Fruit fly (Drosophila melanogaster) whole organism, embryonic: ENCODE results near the gene CG44836.

Experiments used
- ATbp ChIP-seq: fragments of 200-800 bp; sonication (Bioruptor generic); optimal IDR thresholded peaks from 2 replicates; lab custom pipeline; 2017; ENCODE audit warnings: missing biosample characterization, mild to moderate bottlenecking, missing genetic modification characterization, missing genetic modification reagents
- Ada2b ChIP-seq: fragments of 200-800 bp; sonication (Bioruptor generic); IDR thresholded peaks from 2 replicates; pipeline ENCODE4 v1.3.6; 2022; ENCODE audit warnings: missing biosample characterization, missing genetic modification characterization
- Asciz ChIP-seq: fragments of 200-800 bp; sonication (Bioruptor generic); optimal IDR thresholded peaks from 2 replicates; lab custom pipeline; 2017; ENCODE audit warnings: missing biosample characterization, mild to moderate bottlenecking, missing genetic modification characterization, missing genetic modification reagents
- Blimp-1 ChIP-seq: fragments of 200-800 bp; sonication (Bioruptor generic); optimal IDR thresholded peaks from 3 replicates; lab custom pipeline; 2018; ENCODE audit warnings: missing biosample characterization, missing genetic modification characterization, mild to moderate bottlenecking, moderate library complexity, missing genetic modification reagents
- CG10979 ChIP-seq: fragments of 200-800 bp; sonication (Bioruptor generic); optimal IDR thresholded peaks from 2 replicates; lab custom pipeline; 2018; ENCODE audit warnings: missing biosample characterization, mild to moderate bottlenecking, missing genetic modification characterization, moderate library complexity
- CG11504 ChIP-seq: fragments of 200-800 bp; sonication (Bioruptor generic); optimal IDR thresholded peaks from 3 replicates; lab custom pipeline; 2019; ENCODE audit warnings: missing biosample characterization, mild to moderate bottlenecking, missing genetic modification characterization, moderate library complexity
- CG12155 ChIP-seq: fragments of 200-800 bp; sonication (Bioruptor generic); optimal IDR thresholded peaks from 3 replicates; lab custom pipeline; 2016; ENCODE audit warnings: missing biosample characterization, missing genetic modification characterization
- CG1529 ChIP-seq: fragments of 200-800 bp; sonication (Bioruptor generic); optimal IDR thresholded peaks from 3 replicates; lab custom pipeline; 2018; ENCODE audit warnings: missing biosample characterization, missing genetic modification characterization
- CG1603 ChIP-seq: fragments of 200-800 bp; sonication (Bioruptor generic); optimal IDR thresholded peaks from 2 replicates; lab custom pipeline; 2019; ENCODE audit warnings: missing biosample characterization, mild to moderate bottlenecking, missing genetic modification characterization, moderate library complexity
- CG16813 ChIP-seq: fragments of 200-800 bp; sonication (Bioruptor generic); IDR thresholded peaks from 3 replicates; pipeline ENCODE4 v1.3.6; 2022; ENCODE audit warnings: missing biosample characterization, missing genetic modification characterization; ENCODE audit not compliant: partially characterized antibody
- CG17361 ChIP-seq: fragments of 200-800 bp; sonication (Bioruptor generic); IDR thresholded peaks from 3 replicates; pipeline ENCODE4 v1.3.6; 2022; ENCODE audit warnings: missing biosample characterization, missing genetic modification characterization
- CG1792 ChIP-seq: fragments of 200-800 bp; sonication (Bioruptor generic); optimal IDR thresholded peaks from 2 replicates; lab custom pipeline; 2016; ENCODE audit warnings: missing biosample characterization, missing genetic modification characterization
- CG18262 ChIP-seq: fragments of 200-800 bp; optimal IDR thresholded peaks from 3 replicates; lab custom pipeline; 2019; ENCODE audit warnings: missing biosample characterization, mild to moderate bottlenecking, missing genetic modification characterization, moderate library complexity
- CG2712 ChIP-seq: fragments of 200-800 bp; optimal IDR thresholded peaks from 3 replicates; lab custom pipeline; 2019; ENCODE audit warnings: missing biosample characterization, mild to moderate bottlenecking, missing genetic modification characterization, moderate library complexity
- CG31365 ChIP-seq: fragments of 200-800 bp; sonication (Bioruptor generic); optimal IDR thresholded peaks from 2 replicates; lab custom pipeline; 2018; ENCODE audit warnings: missing biosample characterization, mild to moderate bottlenecking, missing genetic modification characterization
- CG31441 ChIP-seq: fragments of 200-800 bp; sonication (Bioruptor generic); IDR thresholded peaks from 2 replicates; pipeline ENCODE4 v1.3.6; 2022; ENCODE audit warnings: missing biosample characterization, missing genetic modification characterization
- CG3407 ChIP-seq: fragments of 200-800 bp; sonication (Bioruptor generic); optimal IDR thresholded peaks from 2 replicates; lab custom pipeline; 2018; ENCODE audit warnings: missing biosample characterization, mild to moderate bottlenecking, missing genetic modification characterization
- CG4854 ChIP-seq: fragments of 200-800 bp; sonication (Bioruptor generic); optimal IDR thresholded peaks from 2 replicates; lab custom pipeline; 2016; ENCODE audit warnings: missing biosample characterization, missing genetic modification characterization, inconsistent platforms
- CG5180 ChIP-seq: fragments of 200-800 bp; sonication (Bioruptor generic); optimal IDR thresholded peaks from 3 replicates; lab custom pipeline; 2017; ENCODE audit warnings: missing biosample characterization, missing genetic modification characterization, mild to moderate bottlenecking, moderate library complexity, missing genetic modification reagents
- CG5953 ChIP-seq: fragments of 200-800 bp; sonication (Bioruptor generic); IDR thresholded peaks from 2 replicates; pipeline ENCODE4 v1.3.6; 2022; ENCODE audit warnings: missing biosample characterization, missing genetic modification characterization
- CG6175 ChIP-seq: fragments of 200-800 bp; sonication (Bioruptor generic); IDR thresholded peaks from 3 replicates; pipeline ENCODE4 v1.3.6; 2022; ENCODE audit warnings: missing biosample characterization, missing genetic modification characterization
- CG6683 ChIP-seq: fragments of 200-800 bp; sonication (Bioruptor generic); optimal IDR thresholded peaks from 2 replicates; lab custom pipeline; 2017; ENCODE audit warnings: missing biosample characterization, mild to moderate bottlenecking, missing genetic modification characterization, missing genetic modification reagents
- CG6813 ChIP-seq: fragments of 200-800 bp; sonication (Bioruptor generic); optimal IDR thresholded peaks from 2 replicates; lab custom pipeline; 2017; ENCODE audit warnings: missing biosample characterization, missing genetic modification characterization, mild to moderate bottlenecking, moderate library complexity, missing genetic modification reagents
- CG8388 ChIP-seq: fragments of 200-800 bp; sonication (Bioruptor generic); optimal IDR thresholded peaks from 2 replicates; lab custom pipeline; 2019; ENCODE audit warnings: missing biosample characterization, mild to moderate bottlenecking, missing genetic modification characterization, moderate library complexity
- Chrac-16 ChIP-seq: fragments of 200-800 bp; sonication (Bioruptor generic); optimal IDR thresholded peaks from 3 replicates; lab custom pipeline; 2016; ENCODE audit warnings: missing biosample characterization, missing genetic modification characterization
- Fer2 ChIP-seq: fragments of 200-800 bp; sonication (Bioruptor generic); optimal IDR thresholded peaks from 2 replicates; lab custom pipeline; 2018; ENCODE audit warnings: missing biosample characterization, mild to moderate bottlenecking, missing genetic modification characterization, moderate library complexity
- MBD-R2 ChIP-seq: fragments of 200-800 bp; sonication (Bioruptor generic); IDR thresholded peaks from 2 replicates; pipeline ENCODE4 v1.3.6; 2022; ENCODE audit warnings: missing biosample characterization, missing genetic modification characterization
- NC2β ChIP-seq: fragments of 200-800 bp; sonication (Bioruptor generic); optimal IDR thresholded peaks from 2 replicates; lab custom pipeline; 2016; ENCODE audit warnings: missing biosample characterization, missing genetic modification characterization
- Optix ChIP-seq: fragments of 200-800 bp; sonication (Bioruptor generic); IDR thresholded peaks from 3 replicates; pipeline ENCODE4 v1.3.6; 2022; ENCODE audit warnings: missing biosample characterization, missing genetic modification characterization
- Pdp1 ChIP-seq, 2 experiments: fragments of 200-800 bp; sonication (Bioruptor generic); optimal IDR thresholded peaks; 3 replicates each; lab custom pipeline; 2016; ENCODE audit warnings: missing biosample characterization in 2 of 2, missing genetic modification characterization in 2 of 2, mild to moderate bottlenecking in 1 of 2, moderate library complexity in 1 of 2
- aop ChIP-seq: fragments of 200-800 bp; sonication (Bioruptor generic); IDR thresholded peaks from 2 replicates; pipeline ENCODE4 v1.3.6; 2022; ENCODE audit warnings: missing biosample characterization, missing genetic modification characterization
- az2 ChIP-seq: fragments of 200-800 bp; sonication (Bioruptor generic); optimal IDR thresholded peaks from 3 replicates; lab custom pipeline; 2016; ENCODE audit warnings: missing biosample characterization, missing genetic modification characterization
- bsh ChIP-seq, 2 experiments: fragments of 200-800 bp; sonication (Bioruptor generic); optimal IDR thresholded peaks; 2 replicates each; lab custom pipeline; 2017 to 2018; ENCODE audit warnings: mild to moderate bottlenecking in 2 of 2, missing biosample characterization in 2 of 2, missing genetic modification characterization in 2 of 2, moderate library complexity in 1 of 2
- dmrt99B ChIP-seq: fragments of 200-800 bp; sonication (Bioruptor generic); optimal IDR thresholded peaks from 2 replicates; lab custom pipeline; 2018; ENCODE audit warnings: missing biosample characterization, mild to moderate bottlenecking, missing genetic modification characterization, moderate library complexity
- eve ChIP-seq, 2 experiments: fragments of >200 bp; optimal IDR thresholded peaks; 2 replicates each; lab custom pipeline; 2017; ENCODE audit warnings: missing biosample characterization in 2 of 2, missing genetic modification characterization in 2 of 2
- gem ChIP-seq: fragments of 200-800 bp; sonication (Bioruptor generic); optimal IDR thresholded peaks from 2 replicates; lab custom pipeline; 2019; ENCODE audit warnings: missing biosample characterization, mild to moderate bottlenecking, missing genetic modification characterization, moderate library complexity
- kni ChIP-seq: fragments of 200-800 bp; sonication (Bioruptor generic); optimal IDR thresholded peaks from 3 replicates; lab custom pipeline; 2017; ENCODE audit warnings: mild to moderate bottlenecking, missing biosample characterization, missing genetic modification reagents, missing genetic modification characterization
- lmd ChIP-seq: fragments of 200-800 bp; sonication (Bioruptor generic); IDR thresholded peaks from 2 replicates; pipeline ENCODE4 v1.3.6; 2022; ENCODE audit warnings: missing biosample characterization, missing genetic modification characterization
- org-1 ChIP-seq: fragments of 200-800 bp; sonication (Bioruptor generic); optimal IDR thresholded peaks from 2 replicates; lab custom pipeline; 2017; ENCODE audit warnings: missing biosample characterization, missing genetic modification characterization
- phol ChIP-seq: fragments of 200-800 bp; sonication (Bioruptor generic); optimal IDR thresholded peaks from 3 replicates; lab custom pipeline; 2018; ENCODE audit warnings: missing biosample characterization, mild to moderate bottlenecking, missing genetic modification characterization, moderate library complexity
- row ChIP-seq: fragments of 200-800 bp; sonication (Bioruptor generic); IDR thresholded peaks from 3 replicates; pipeline ENCODE4 v1.3.6; 2022; ENCODE audit warnings: missing biosample characterization, missing genetic modification characterization
- salm ChIP-seq: fragments of 200-800 bp; sonication (Bioruptor generic); optimal IDR thresholded peaks from 2 replicates; lab custom pipeline; 2018; ENCODE audit warnings: missing biosample characterization, mild to moderate bottlenecking, missing genetic modification characterization
- sens ChIP-seq: fragments of 200-800 bp; sonication (Bioruptor generic); peaks from one replicate; lab custom pipeline; 2016; ENCODE audit warnings: missing biosample characterization, missing genetic modification characterization
- ssp ChIP-seq: fragments of 200-800 bp; sonication (Bioruptor generic); IDR thresholded peaks from 2 replicates; pipeline ENCODE4 v1.3.6; 2022; ENCODE audit warnings: missing biosample characterization, missing genetic modification characterization
- tio ChIP-seq: fragments of 200-800 bp; sonication (Bioruptor generic); optimal IDR thresholded peaks from 2 replicates; lab custom pipeline; 2017; ENCODE audit warnings: missing biosample characterization, missing genetic modification characterization, inconsistent platforms
- twi ChIP-seq: fragments of 200-800 bp; optimal IDR thresholded peaks from 2 replicates; lab custom pipeline; 2019; ENCODE audit warnings: missing biosample characterization, mild to moderate bottlenecking, missing genetic modification characterization, moderate library complexity
- vvl ChIP-seq: fragments of 200-800 bp; sonication (Bioruptor generic); IDR thresholded peaks from 2 replicates; pipeline ENCODE4 v1.3.6; 2022; ENCODE audit warnings: missing biosample characterization, missing genetic modification characterization
- wor ChIP-seq: fragments of 200-800 bp; sonication (Bioruptor generic); IDR thresholded peaks from 2 replicates; pipeline ENCODE4 v1.3.6; 2022; ENCODE audit warnings: missing biosample characterization, missing genetic modification characterization

Gene CG44836

dm6 chr3L:16400175-16400574, at the start of gene CG44836:
Gene CG44836, minus strand, starts transcription at chr3L:16400275.
- TF ChIP-seq CG5180 (GFP tag; lab: Kevin White, UChicago) (no peak), CG4854 (GFP tag; lab: Kevin White, UChicago) (no peak)

- no peak for TF ChIP-seq salm (tag; lab: Kevin White, UChicago)
- TF ChIP-seq sens (GFP tag; lab: Kevin White, UChicago): peak; percentile 23
- TF ChIP-seq kni (GFP tag; lab: Kevin White, UChicago): no peak
- no peak for TF ChIP-seq Pdp1 (GFP tag; optimal IDR thresholded peaks at IDR 0.05; lab: Kevin White, UChicago)
- TF ChIP-seq vvl: peak; percentile 26; the same call in 1 of the 2 replicates
- TF ChIP-seq CG31365 (tag; lab: Kevin White, UChicago): no peak
- no peak for TF ChIP-seq Fer2 (tag; lab: Kevin White, UChicago)
- peak; percentile 35 for TF ChIP-seq CG10979 (tag; lab: Kevin White, UChicago)
- no peak for TF ChIP-seq CG6683 (GFP tag; lab: Kevin White, UChicago)
- TF ChIP-seq tio (GFP tag; lab: Kevin White, UChicago): no peak
- TF ChIP-seq row (GFP tag; lab: Robert Waterston, UW): 0 out of 3 replicates have a peak, but pooled peaks have one; percentile 26
- no peak for TF ChIP-seq CG1792
- TF ChIP-seq Blimp-1 (GFP tag; lab: Kevin White, UChicago): peak; percentile 35
- 0 out of 2 replicates have a peak, but pooled peaks have one; percentile 5 for TF ChIP-seq CG5953 (GFP tag; lab: Robert Waterston, UW)
- no peak for TF ChIP-seq Optix
- no peak for TF ChIP-seq ssp (GFP tag; lab: Robert Waterston, UW)
- 0 out of 3 replicates have a peak, but pooled peaks have one; percentile 26 for TF ChIP-seq CG17361 (GFP tag; lab: Robert Waterston, UW)
- TF ChIP-seq CG18262: peak; percentile 42
- peak; percentile 22 for TF ChIP-seq CG2712 (tag; lab: Kevin White, UChicago)
- peak; percentile 44 for TF ChIP-seq CG1603 (tag; lab: Kevin White, UChicago)
- peak; percentile 27 for TF ChIP-seq Asciz (GFP tag; lab: Kevin White, UChicago)
- peak; percentile 43 for TF ChIP-seq dmrt99B
- no peak for TF ChIP-seq aop (GFP tag; lab: Robert Waterston, UW)
- no peak for TF ChIP-seq Ada2b (GFP tag; lab: Robert Waterston, UW)
- peak; percentile 8 for TF ChIP-seq ATbp (GFP tag; lab: Kevin White, UChicago)
- peak; percentile 41 for TF ChIP-seq gem (tag; lab: Kevin White, UChicago)
- TF ChIP-seq lmd (GFP tag; lab: Robert Waterston, UW): no peak
- peak; percentile 17 for TF ChIP-seq CG8388 (GFP tag; lab: Kevin White, UChicago)
- no peak for TF ChIP-seq MBD-R2 (GFP tag; lab: Robert Waterston, UW)
- peak; percentile 41 for TF ChIP-seq phol (tag; lab: Kevin White, UChicago)
- no peak for TF ChIP-seq twi
- TF ChIP-seq CG6175 (GFP tag; lab: Robert Waterston, UW): no peak
- TF ChIP-seq CG16813 (GFP tag; lab: Robert Waterston, UW): no peak
- peak; percentile 1 for TF ChIP-seq az2 (GFP tag; lab: Kevin White, UChicago)
- TF ChIP-seq CG11504 (tag; lab: Kevin White, UChicago): peak; percentile 44
- peak in 1 of 2 experiments; percentile 44 for TF ChIP-seq bsh (GFP tag; optimal IDR thresholded peaks at IDR 0.05; lab: Kevin White, UChicago)
- no peak for TF ChIP-seq org-1 (GFP tag; lab: Kevin White, UChicago)
- no peak for TF ChIP-seq CG12155 (GFP tag; lab: Kevin White, UChicago)
- TF ChIP-seq wor (GFP tag; lab: Robert Waterston, UW): peak; percentile 45; the same call in 1 of the 2 replicates
- TF ChIP-seq CG6813 (GFP tag; lab: Kevin White, UChicago): no peak
- no peak for TF ChIP-seq CG3407
- TF ChIP-seq eve (GFP tag; optimal IDR thresholded peaks at IDR 0.05; lab: Kevin White, UChicago): no peak
- TF ChIP-seq Chrac-16 (GFP tag; lab: Kevin White, UChicago): no peak
- no peak for TF ChIP-seq NC2β (GFP tag; lab: Kevin White, UChicago)
- TF ChIP-seq CG1529 (GFP tag; lab: Kevin White, UChicago): peak; percentile 8
- TF ChIP-seq CG31441 (GFP tag; lab: Robert Waterston, UW): peak; percentile 24; the same call in 1 of the 2 replicates
Measured at dm6 chr3L:16442628-16443027, 42.6 kb upstream of the CG44836 start.
